Fruit fly (Drosophila melanogaster) whole organism, embryonic: ENCODE data around the gene CG1317.

Experiments
- Abd-B ChIP-seq: fragments of 200-800 bp; sonication (Bioruptor generic); optimal IDR thresholded peaks from 2 replicates; lab custom pipeline; 2018; ENCODE audit warnings: missing biosample characterization, mild to moderate bottlenecking, missing genetic modification characterization, moderate library complexity
- Aef1 ChIP-seq: fragments of 200-800 bp; sonication (Bioruptor generic); IDR thresholded peaks from 3 replicates; pipeline ENCODE4 v1.3.6; 2022; ENCODE audit warnings: missing biosample characterization, missing genetic modification characterization
- Atf6 ChIP-seq: fragments of 200-800 bp; sonication (Bioruptor generic); IDR thresholded peaks from 2 replicates; pipeline ENCODE4 v1.3.6; 2022; ENCODE audit warnings: missing biosample characterization, missing genetic modification characterization
- Awh ChIP-seq: fragments of 200-800 bp; sonication (Bioruptor generic); IDR thresholded peaks from 2 replicates; pipeline ENCODE4, ENCODE4 v1.3.6; 2022; ENCODE audit warnings: missing biosample characterization, missing genetic modification characterization
- B-H2 ChIP-seq: fragments of 200-800 bp; sonication (Bioruptor generic); optimal IDR thresholded peaks from 2 replicates; lab custom pipeline; 2018; ENCODE audit warnings: missing biosample characterization, mild to moderate bottlenecking, missing genetic modification characterization
- CG10147 ChIP-seq: fragments of 200-800 bp; sonication (Bioruptor generic); optimal IDR thresholded peaks from 2 replicates; lab custom pipeline; 2019; ENCODE audit warnings: missing biosample characterization, mild to moderate bottlenecking, missing genetic modification characterization, moderate library complexity
- CG10209 ChIP-seq: fragments of 200-800 bp; sonication (Bioruptor generic); optimal IDR thresholded peaks from 3 replicates; lab custom pipeline; 2017; ENCODE audit warnings: missing biosample characterization, mild to moderate bottlenecking, missing genetic modification characterization, missing genetic modification reagents
- CG10565 ChIP-seq: fragments of 200-800 bp; sonication (Bioruptor generic); optimal IDR thresholded peaks from 3 replicates; lab custom pipeline; 2016; ENCODE audit warnings: missing biosample characterization, mild to moderate bottlenecking, missing genetic modification characterization
- CG11696 ChIP-seq: fragments of 200-800 bp; sonication (Bioruptor generic); IDR thresholded peaks from 2 replicates; pipeline ENCODE4 v1.3.6; 2022; ENCODE audit warnings: missing biosample characterization, missing genetic modification characterization
- CG12155 ChIP-seq: fragments of 200-800 bp; sonication (Bioruptor generic); optimal IDR thresholded peaks from 3 replicates; lab custom pipeline; 2016; ENCODE audit warnings: missing biosample characterization, missing genetic modification characterization
- CG12769 ChIP-seq: fragments of 200-800 bp; sonication (Bioruptor generic); optimal IDR thresholded peaks from 2 replicates; lab custom pipeline; 2019; ENCODE audit warnings: missing biosample characterization, mild to moderate bottlenecking, missing genetic modification characterization, moderate library complexity
- CG13287 ChIP-seq: fragments of 200-800 bp; sonication (Bioruptor generic); IDR thresholded peaks from 2 replicates; pipeline ENCODE4 v1.3.6; 2022; ENCODE audit warnings: missing biosample characterization, missing genetic modification characterization; ENCODE audit not compliant: partially characterized antibody
- CG14014 ChIP-seq: fragments of 200-800 bp; sonication (Bioruptor generic); IDR thresholded peaks from 2 replicates; pipeline ENCODE4 v1.3.6; 2022; ENCODE audit warnings: missing biosample characterization, missing genetic modification characterization
- CG15514 ChIP-seq: fragments of 200-800 bp; sonication (Bioruptor generic); optimal IDR thresholded peaks from 3 replicates; lab custom pipeline; 2017; ENCODE audit warnings: missing biosample characterization, missing genetic modification characterization, mild to moderate bottlenecking, moderate library complexity, missing genetic modification reagents
- CG17328 ChIP-seq: fragments of 200-800 bp; sonication (Bioruptor generic); IDR thresholded peaks from 2 replicates; pipeline ENCODE4 v1.3.6; 2022; ENCODE audit warnings: missing biosample characterization, missing genetic modification characterization
- CG18262 ChIP-seq: fragments of 200-800 bp; optimal IDR thresholded peaks from 3 replicates; lab custom pipeline; 2019; ENCODE audit warnings: missing biosample characterization, mild to moderate bottlenecking, missing genetic modification characterization, moderate library complexity
- CG2116 ChIP-seq: fragments of 200-800 bp; sonication (Bioruptor generic); optimal IDR thresholded peaks from 3 replicates; lab custom pipeline; 2018; ENCODE audit warnings: missing biosample characterization, mild to moderate bottlenecking, missing genetic modification characterization
- CG2120 ChIP-seq: fragments of 200-800 bp; sonication (Bioruptor generic); optimal IDR thresholded peaks from 3 replicates; lab custom pipeline; 2016; ENCODE audit warnings: missing biosample characterization, missing genetic modification characterization
- CG7372 ChIP-seq: fragments of 200-800 bp; sonication (Bioruptor generic); IDR thresholded peaks from 2 replicates; pipeline ENCODE4 v1.3.6; 2022; ENCODE audit warnings: missing biosample characterization, missing genetic modification characterization
- CG8359 ChIP-seq: fragments of 200-800 bp; sonication (Bioruptor generic); optimal IDR thresholded peaks from 2 replicates; lab custom pipeline; 2017; ENCODE audit warnings: missing biosample characterization, mild to moderate bottlenecking, missing genetic modification characterization, borderline replicate concordance
- CG9215 ChIP-seq: fragments of 200-800 bp; sonication (Bioruptor generic); IDR thresholded peaks from 2 replicates; pipeline ENCODE4 v1.3.6; 2022; ENCODE audit warnings: missing biosample characterization, missing genetic modification characterization
- CoRest ChIP-seq: fragments of 200-800 bp; sonication (Bioruptor generic); optimal IDR thresholded peaks from 3 replicates; lab custom pipeline; 2018; ENCODE audit warnings: missing biosample characterization, mild to moderate bottlenecking, missing genetic modification characterization, moderate library complexity
- D19A ChIP-seq: fragments of 200-800 bp; optimal IDR thresholded peaks from 3 replicates; lab custom pipeline; 2019; ENCODE audit warnings: missing biosample characterization, mild to moderate bottlenecking, missing genetic modification characterization, moderate library complexity
- Dbx ChIP-seq: fragments of 200-800 bp; sonication (Bioruptor generic); IDR thresholded peaks from 3 replicates; pipeline ENCODE4 v1.3.6; 2022; ENCODE audit warnings: missing biosample characterization, missing genetic modification characterization
- Deaf1 ChIP-seq: fragments of 200-800 bp; optimal IDR thresholded peaks from 3 replicates; lab custom pipeline; 2019; ENCODE audit warnings: missing biosample characterization, mild to moderate bottlenecking, missing genetic modification characterization, moderate library complexity
- Drgx ChIP-seq: fragments of 200-800 bp; sonication (Bioruptor generic); IDR thresholded peaks from 2 replicates; pipeline ENCODE4 v1.3.6; 2022; ENCODE audit warnings: missing biosample characterization, missing genetic modification characterization
- Elba2 ChIP-seq: fragments of 200-800 bp; sonication (Bioruptor generic); optimal IDR thresholded peaks from 3 replicates; lab custom pipeline; 2016; ENCODE audit warnings: missing biosample characterization, missing genetic modification characterization
- Ets65A ChIP-seq: fragments of 200-800 bp; sonication (Bioruptor generic); peaks from one replicate; lab custom pipeline; 2016; ENCODE audit warnings: missing biosample characterization, missing genetic modification characterization
- HLH4C ChIP-seq: fragments of 200-800 bp; sonication (Bioruptor generic); IDR thresholded peaks from 3 replicates; pipeline ENCODE4 v1.3.6; 2022; ENCODE audit warnings: missing biosample characterization, missing genetic modification characterization; ENCODE audit not compliant: partially characterized antibody
- Hand ChIP-seq: fragments of 200-800 bp; sonication (Bioruptor generic); optimal IDR thresholded peaks from 2 replicates; lab custom pipeline; 2017; ENCODE audit warnings: mild to moderate bottlenecking, missing biosample characterization, missing genetic modification reagents, missing genetic modification characterization
- Jarid2 ChIP-seq: fragments of 200-800 bp; sonication (Bioruptor generic); optimal IDR thresholded peaks from 3 replicates; lab custom pipeline; 2017; ENCODE audit warnings: mild to moderate bottlenecking, missing biosample characterization, missing genetic modification reagents, missing genetic modification characterization
- Med ChIP-seq: fragments of 200-800 bp; sonication (Bioruptor generic); peaks from one replicate; lab custom pipeline; 2016; ENCODE audit warnings: missing biosample characterization, missing genetic modification characterization, mild to moderate bottlenecking, inconsistent platforms, moderate library complexity
- Meics ChIP-seq: fragments of 200-800 bp; sonication (Bioruptor generic); optimal IDR thresholded peaks from 2 replicates; lab custom pipeline; 2017; ENCODE audit warnings: missing biosample characterization, mild to moderate bottlenecking, missing genetic modification characterization
- Side ChIP-seq: fragments of 200-800 bp; sonication (Bioruptor generic); optimal IDR thresholded peaks from 2 replicates; lab custom pipeline; 2016; ENCODE audit warnings: missing biosample characterization, missing genetic modification characterization
- Sin3A ChIP-seq: fragments of >200 bp; optimal IDR thresholded peaks from 2 replicates; lab custom pipeline; 2018
- amos ChIP-seq: fragments of 200-800 bp; sonication (Bioruptor generic); IDR thresholded peaks from 2 replicates; pipeline ENCODE4 v1.3.6; 2022; ENCODE audit warnings: missing biosample characterization, missing genetic modification characterization; ENCODE audit not compliant: partially characterized antibody
- az2 ChIP-seq: fragments of 200-800 bp; sonication (Bioruptor generic); optimal IDR thresholded peaks from 3 replicates; lab custom pipeline; 2016; ENCODE audit warnings: missing biosample characterization, missing genetic modification characterization
- bsh ChIP-seq, 2 experiments: fragments of 200-800 bp; sonication (Bioruptor generic); optimal IDR thresholded peaks; 2 replicates each; lab custom pipeline; 2017 to 2018; ENCODE audit warnings: mild to moderate bottlenecking in 2 of 2, missing biosample characterization in 2 of 2, missing genetic modification characterization in 2 of 2, moderate library complexity in 1 of 2
- dpn ChIP-seq, 2 experiments: fragments of 200-800 bp; sonication (Bioruptor generic); optimal IDR thresholded peaks; 3 replicates each; lab custom pipeline; 2016; ENCODE audit warnings: missing biosample characterization in 2 of 2, missing genetic modification characterization in 2 of 2
- gfzf ChIP-seq: fragments of 200-800 bp; sonication (Bioruptor generic); optimal IDR thresholded peaks from 2 replicates; lab custom pipeline; 2016; ENCODE audit warnings: missing biosample characterization, mild to moderate bottlenecking, missing genetic modification characterization, moderate library complexity
- lbe ChIP-seq: fragments of 200-800 bp; sonication (Bioruptor generic); optimal IDR thresholded peaks from 2 replicates; lab custom pipeline; 2016; ENCODE audit warnings: missing biosample characterization, mild to moderate bottlenecking, missing genetic modification characterization
- lilli ChIP-seq: fragments of 200-800 bp; sonication (Bioruptor generic); optimal IDR thresholded peaks from 3 replicates; lab custom pipeline; 2016; ENCODE audit warnings: missing biosample characterization, missing genetic modification characterization
- pan ChIP-seq, 4 experiments: fragments of >200 bp in 3 of 4; fragments of 200-800 bp in 1 of 4; sonication (Bioruptor generic) in 1 of 4; optimal IDR thresholded peaks in 3 of 4; IDR thresholded peaks in 1 of 4; 2 replicates each; pipeline versions ENCODE4 v1.3.6 to Lab custom; 2017 to 2022; ENCODE audit warnings: missing biosample characterization in 2 of 4, missing genetic modification characterization in 2 of 4, mixed read lengths in 1 of 4
- phol ChIP-seq: fragments of 200-800 bp; sonication (Bioruptor generic); optimal IDR thresholded peaks from 3 replicates; lab custom pipeline; 2018; ENCODE audit warnings: missing biosample characterization, mild to moderate bottlenecking, missing genetic modification characterization, moderate library complexity
- row ChIP-seq: fragments of 200-800 bp; sonication (Bioruptor generic); IDR thresholded peaks from 3 replicates; pipeline ENCODE4 v1.3.6; 2022; ENCODE audit warnings: missing biosample characterization, missing genetic modification characterization
- sqz ChIP-seq: fragments of 200-800 bp; sonication (Bioruptor generic); optimal IDR thresholded peaks from 3 replicates; lab custom pipeline; 2018; ENCODE audit warnings: missing biosample characterization, mild to moderate bottlenecking, missing genetic modification characterization
- tgo ChIP-seq: fragments of 200-800 bp; sonication (Bioruptor generic); IDR thresholded peaks from 3 replicates; pipeline ENCODE4 v1.3.6; 2022; ENCODE audit warnings: missing biosample characterization, missing genetic modification characterization
- tin ChIP-seq: fragments of 200-800 bp; sonication (Bioruptor generic); optimal IDR thresholded peaks from 3 replicates; lab custom pipeline; 2016; ENCODE audit warnings: missing biosample characterization, missing genetic modification characterization
- tll ChIP-seq, 2 experiments: fragments of 200-800 bp in 1 of 2; fragments of >200 bp in 1 of 2; sonication (Bioruptor generic) in 1 of 2; optimal IDR thresholded peaks; 2 replicates each; lab custom pipeline; 2017 to 2019; ENCODE audit warnings: missing biosample characterization in 2 of 2, missing genetic modification characterization in 2 of 2, mild to moderate bottlenecking in 1 of 2, moderate library complexity in 1 of 2

CG1317 gene

dm6 chr3L:2411564-2412080 lies 39.9 kb upstream of the CG1317 start (continued):
- TF ChIP-seq Atf6 (GFP tag; lab: Robert Waterston, UW) (peak; percentile 73), amos (GFP tag; lab: Robert Waterston, UW) (no peak), pan (optimal IDR thresholded peaks at IDR 0.05; lab: Kevin White, UChicago) (no peak), pan (GFP tag; optimal IDR thresholded peaks at IDR 0.05 in 1 of 2, IDR thresholded peaks at IDR 0.05 in 1 of 2) (peak in 1 of 2 experiments; percentile 65), B-H2 (GFP tag; lab: Kevin White, UChicago) (peak; percentile 40), dpn (GFP tag; optimal IDR thresholded peaks at IDR 0.05; lab: Kevin White, UChicago) (peak in 1 of 2 experiments; percentile 22), lbe (GFP tag; lab: Kevin White, UChicago) (peak; percentile 9), Sin3A (lab: Kevin White, UChicago) (no peak), HLH4C (GFP tag; lab: Robert Waterston, UW) (no peak), az2 (GFP tag; lab: Kevin White, UChicago) (peak; percentile 2), CG14014 (GFP tag; lab: Robert Waterston, UW) (0 out of 2 replicates have a peak, but pooled peaks have one; percentile 43), CG9215 (peak; percentile 86), Drgx (GFP tag; lab: Robert Waterston, UW) (peak; percentile 44; the same call in 1 of the 2 replicates), CG8359 (GFP tag; lab: Kevin White, UChicago) (no peak), sqz (GFP tag; lab: Kevin White, UChicago) (no peak), Jarid2 (GFP tag; lab: Kevin White, UChicago) (no peak), bsh (GFP tag; optimal IDR thresholded peaks at IDR 0.05; lab: Kevin White, UChicago) (peak; percentile 6 to 19), Hand (GFP tag; lab: Kevin White, UChicago) (peak; percentile 51), gfzf (GFP tag; lab: Kevin White, UChicago) (no peak), CG12769 (tag; lab: Kevin White, UChicago) (peak; percentile 43), Elba2 (GFP tag; lab: Kevin White, UChicago) (no peak), CG12155 (GFP tag; lab: Kevin White, UChicago) (peak; percentile 3), lilli (GFP tag; lab: Kevin White, UChicago) (peak; percentile 41), CoRest (peak; percentile 46), CG10565 (GFP tag; lab: Kevin White, UChicago) (no peak), CG10209 (peak; percentile 14), Dbx (GFP tag; lab: Robert Waterston, UW) (peak; percentile 69; the same call in 2 of the 3 replicates), CG10147 (GFP tag; lab: Kevin White, UChicago) (peak; percentile 65), Deaf1 (tag; lab: Kevin White, UChicago) (peak; percentile 10), CG13287 (GFP tag; lab: Robert Waterston, UW) (no peak), CG15514 (GFP tag; lab: Kevin White, UChicago) (peak; percentile 38), row (GFP tag; lab: Robert Waterston, UW) (peak; percentile 71), CG2116 (GFP tag; lab: Kevin White, UChicago) (no peak), tll (GFP tag; optimal IDR thresholded peaks at IDR 0.05; lab: Kevin White, UChicago) (no peak), Side (GFP tag; lab: Kevin White, UChicago) (no peak), Aef1 (GFP tag; lab: Robert Waterston, UW) (peak; percentile 49; the same call in 2 of the 3 replicates), phol (peak; percentile 20), D19A (tag; lab: Kevin White, UChicago) (no peak), Med (GFP tag; lab: Kevin White, UChicago) (peak; percentile 66), Awh (GFP tag; lab: Robert Waterston, UW) (no peak), tin (GFP tag; lab: Kevin White, UChicago) (no peak), CG2120 (GFP tag; lab: Kevin White, UChicago) (peak; percentile 70), CG11696 (GFP tag; lab: Robert Waterston, UW) (0 out of 2 replicates have a peak, but pooled peaks have one; percentile 23), Ets65A (peak; percentile 64), Meics (GFP tag; lab: Kevin White, UChicago) (peak; percentile 69), CG17328 (GFP tag; lab: Robert Waterston, UW) (peak; percentile 10; the same call in 1 of the 2 replicates), tgo (GFP tag; lab: Robert Waterston, UW) (peak; percentile 60; the same call in 2 of the 3 replicates), Abd-B (GFP tag; lab: Kevin White, UChicago) (no peak), CG7372 (GFP tag; lab: Robert Waterston, UW) (peak; percentile 32; the same call in 1 of the 2 replicates), CG18262 (tag; lab: Kevin White, UChicago) (no peak)
